Fruit fly (Drosophila melanogaster) whole organism, embryonic: ENCODE data around the gene CG12010.
A peak's percentile ranks its signal among the peaks of the same experiment; 100 is the strongest.

ENCODE experiments used
- Ada2b ChIP-seq: fragments of 200-800 bp; sonication (Bioruptor generic); IDR thresholded peaks from 2 replicates; pipeline ENCODE4 v1.3.6; 2022; ENCODE audit warnings: missing biosample characterization, missing genetic modification characterization
- CG10462 ChIP-seq: fragments of 200-800 bp; sonication (Bioruptor generic); optimal IDR thresholded peaks from 2 replicates; lab custom pipeline; 2016; ENCODE audit warnings: missing biosample characterization, missing genetic modification characterization
- CG11696 ChIP-seq: fragments of 200-800 bp; sonication (Bioruptor generic); IDR thresholded peaks from 2 replicates; pipeline ENCODE4 v1.3.6; 2022; ENCODE audit warnings: missing biosample characterization, missing genetic modification characterization
- CG12236 ChIP-seq: fragments of 200-800 bp; sonication (Bioruptor generic); optimal IDR thresholded peaks from 2 replicates; lab custom pipeline; 2016; ENCODE audit warnings: missing biosample characterization, missing genetic modification characterization
- CG13287 ChIP-seq: fragments of 200-800 bp; sonication (Bioruptor generic); IDR thresholded peaks from 2 replicates; pipeline ENCODE4 v1.3.6; 2022; ENCODE audit warnings: missing biosample characterization, missing genetic modification characterization; ENCODE audit not compliant: partially characterized antibody
- CG13296 ChIP-seq: fragments of 200-800 bp; sonication (Bioruptor generic); optimal IDR thresholded peaks from 3 replicates; lab custom pipeline; 2018; ENCODE audit warnings: missing biosample characterization, mild to moderate bottlenecking, missing genetic modification characterization
- CG14710 ChIP-seq: fragments of 200-800 bp; sonication (Bioruptor generic); optimal IDR thresholded peaks from 3 replicates; lab custom pipeline; 2019; ENCODE audit warnings: missing biosample characterization, mild to moderate bottlenecking, missing genetic modification characterization, moderate library complexity
- CG14860 ChIP-seq: fragments of 200-800 bp; sonication (Bioruptor generic); IDR thresholded peaks from 3 replicates; pipeline ENCODE4 v1.3.6; 2022; ENCODE audit warnings: missing biosample characterization, missing genetic modification characterization; ENCODE audit not compliant: partially characterized antibody
- CG17359 ChIP-seq: fragments of 200-800 bp; sonication (Bioruptor generic); optimal IDR thresholded peaks from 3 replicates; lab custom pipeline; 2018; ENCODE audit warnings: missing biosample characterization, mild to moderate bottlenecking, missing genetic modification characterization, moderate library complexity
- CG2712 ChIP-seq: fragments of 200-800 bp; optimal IDR thresholded peaks from 3 replicates; lab custom pipeline; 2019; ENCODE audit warnings: missing biosample characterization, mild to moderate bottlenecking, missing genetic modification characterization, moderate library complexity
- CG30020 ChIP-seq: fragments of 200-800 bp; optimal IDR thresholded peaks from 2 replicates; lab custom pipeline; 2019; ENCODE audit warnings: missing biosample characterization, mild to moderate bottlenecking, missing genetic modification characterization, moderate library complexity
- CG3065 ChIP-seq: fragments of 200-800 bp; sonication (Bioruptor generic); optimal IDR thresholded peaks from 2 replicates; lab custom pipeline; 2016; ENCODE audit warnings: missing biosample characterization, missing genetic modification characterization
- CG31224 ChIP-seq: fragments of 200-800 bp; sonication (Bioruptor generic); IDR thresholded peaks from 2 replicates; pipeline ENCODE4 v1.3.6; 2022; ENCODE audit warnings: missing biosample characterization, missing genetic modification characterization
- CG3838 ChIP-seq: fragments of 200-800 bp; sonication (Bioruptor generic); optimal IDR thresholded peaks from 3 replicates; lab custom pipeline; 2016; ENCODE audit warnings: missing biosample characterization, missing genetic modification characterization
- CG3995 ChIP-seq: fragments of 200-800 bp; sonication (Bioruptor generic); optimal IDR thresholded peaks from 3 replicates; lab custom pipeline; 2016; ENCODE audit warnings: missing biosample characterization, missing genetic modification characterization
- CG4282 ChIP-seq: fragments of 200-800 bp; sonication (Bioruptor generic); optimal IDR thresholded peaks from 2 replicates; lab custom pipeline; 2016; ENCODE audit warnings: missing biosample characterization, missing genetic modification characterization
- CG4424 ChIP-seq: fragments of 200-800 bp; sonication (Bioruptor generic); optimal IDR thresholded peaks from 3 replicates; lab custom pipeline; 2016; ENCODE audit warnings: missing biosample characterization, missing genetic modification characterization
- CG4820 ChIP-seq: fragments of 200-800 bp; sonication (Bioruptor generic); optimal IDR thresholded peaks from 3 replicates; lab custom pipeline; 2016; ENCODE audit warnings: missing biosample characterization, missing genetic modification characterization
- CG6272 ChIP-seq: fragments of 200-800 bp; sonication (Bioruptor generic); IDR thresholded peaks from 2 replicates; pipeline ENCODE4 v1.3.6; 2022; ENCODE audit warnings: missing biosample characterization, missing genetic modification characterization
- CG7928 ChIP-seq: fragments of 200-800 bp; sonication (Bioruptor generic); optimal IDR thresholded peaks from 2 replicates; lab custom pipeline; 2017; ENCODE audit warnings: missing biosample characterization, mild to moderate bottlenecking, missing genetic modification characterization
- CG8388 ChIP-seq: fragments of 200-800 bp; sonication (Bioruptor generic); optimal IDR thresholded peaks from 2 replicates; lab custom pipeline; 2019; ENCODE audit warnings: missing biosample characterization, mild to moderate bottlenecking, missing genetic modification characterization, moderate library complexity
- CG8924 ChIP-seq: fragments of 200-800 bp; optimal IDR thresholded peaks from 3 replicates; lab custom pipeline; 2019; ENCODE audit warnings: missing biosample characterization, mild to moderate bottlenecking, missing genetic modification characterization, moderate library complexity
- CG9437 ChIP-seq: fragments of 200-800 bp; sonication (Bioruptor generic); optimal IDR thresholded peaks from 2 replicates; lab custom pipeline; 2018; ENCODE audit warnings: missing biosample characterization, mild to moderate bottlenecking, missing genetic modification characterization
- CG9609 ChIP-seq: fragments of 200-800 bp; sonication (Bioruptor generic); optimal IDR thresholded peaks from 3 replicates; lab custom pipeline; 2016; ENCODE audit warnings: missing biosample characterization, missing genetic modification characterization
- CG9797 ChIP-seq: fragments of 200-800 bp; sonication (Bioruptor generic); optimal IDR thresholded peaks from 3 replicates; lab custom pipeline; 2018; ENCODE audit warnings: missing biosample characterization, mild to moderate bottlenecking, missing genetic modification characterization
- Chrac-16 ChIP-seq: fragments of 200-800 bp; sonication (Bioruptor generic); optimal IDR thresholded peaks from 3 replicates; lab custom pipeline; 2016; ENCODE audit warnings: missing biosample characterization, missing genetic modification characterization
- Dref ChIP-seq: fragments of 200-800 bp; sonication (Bioruptor generic); IDR thresholded peaks from 2 replicates; pipeline ENCODE4 v1.3.6; 2022; ENCODE audit warnings: missing biosample characterization, missing genetic modification characterization
- Ets65A ChIP-seq: fragments of 200-800 bp; sonication (Bioruptor generic); peaks from one replicate; lab custom pipeline; 2016; ENCODE audit warnings: missing biosample characterization, missing genetic modification characterization
- Ets97D ChIP-seq: fragments of 200-800 bp; sonication (Bioruptor generic); optimal IDR thresholded peaks from 3 replicates; lab custom pipeline; 2016; ENCODE audit warnings: missing biosample characterization, missing genetic modification characterization
- Hmr ChIP-seq: fragments of 200-800 bp; sonication (Bioruptor generic); optimal IDR thresholded peaks from 3 replicates; lab custom pipeline; 2017; ENCODE audit warnings: mild to moderate bottlenecking, missing biosample characterization, missing genetic modification reagents, missing genetic modification characterization
- Hr3 ChIP-seq: fragments of 200-800 bp; sonication (Bioruptor generic); optimal IDR thresholded peaks from 3 replicates; lab custom pipeline; 2016; ENCODE audit warnings: missing biosample characterization, missing genetic modification characterization
- Lhr ChIP-seq: fragments of 200-800 bp; sonication (Bioruptor generic); optimal IDR thresholded peaks from 3 replicates; lab custom pipeline; 2017; ENCODE audit warnings: mild to moderate bottlenecking, missing biosample characterization, missing genetic modification reagents, missing genetic modification characterization
- Opbp ChIP-seq: fragments of 200-800 bp; sonication (Bioruptor generic); IDR thresholded peaks from 3 replicates; pipeline ENCODE4 v1.3.6; 2022; ENCODE audit warnings: missing biosample characterization, missing genetic modification characterization; ENCODE audit not compliant: partially characterized antibody
- Sry-δ ChIP-seq: fragments of 200-800 bp; sonication (Bioruptor generic); optimal IDR thresholded peaks from 2 replicates; lab custom pipeline; 2016; ENCODE audit warnings: missing biosample characterization, missing genetic modification characterization
- Xrp1 ChIP-seq: fragments of 200-800 bp; sonication (Bioruptor generic); IDR thresholded peaks from 2 replicates; pipeline ENCODE4 v1.3.6; 2022; ENCODE audit warnings: missing biosample characterization, missing genetic modification characterization
- cg ChIP-seq: fragments of 200-800 bp; sonication (Bioruptor generic); optimal IDR thresholded peaks from 3 replicates; lab custom pipeline; 2019; ENCODE audit warnings: missing biosample characterization, mild to moderate bottlenecking, missing genetic modification characterization, moderate library complexity
- corto ChIP-seq: fragments of 200-800 bp; sonication (Bioruptor generic); optimal IDR thresholded peaks from 2 replicates; lab custom pipeline; 2016; ENCODE audit warnings: missing biosample characterization, mild to moderate bottlenecking, missing genetic modification characterization, moderate library complexity
- dimm ChIP-seq: fragments of 200-800 bp; sonication (Bioruptor generic); IDR thresholded peaks from 2 replicates; pipeline ENCODE4 v1.3.6; 2022; ENCODE audit warnings: missing biosample characterization, missing genetic modification characterization
- dysf ChIP-seq: fragments of 200-800 bp; sonication (Bioruptor generic); IDR thresholded peaks from 3 replicates; pipeline ENCODE4 v1.3.6; 2022; ENCODE audit warnings: missing biosample characterization, missing genetic modification characterization
- ems ChIP-seq: fragments of 200-800 bp; sonication (Bioruptor generic); optimal IDR thresholded peaks from 3 replicates; lab custom pipeline; 2016; ENCODE audit warnings: missing biosample characterization, missing genetic modification characterization
- klu ChIP-seq: fragments of 200-800 bp; sonication (Bioruptor generic); IDR thresholded peaks from 2 replicates; pipeline ENCODE4 v1.3.6; 2022; ENCODE audit warnings: missing biosample characterization, missing genetic modification characterization
- mld ChIP-seq: fragments of 200-800 bp; sonication (Bioruptor generic); IDR thresholded peaks from 3 replicates; pipeline ENCODE4 v1.3.6; 2022; ENCODE audit warnings: missing biosample characterization, missing genetic modification characterization; ENCODE audit not compliant: partially characterized antibody
- nau ChIP-seq: fragments of 200-800 bp; sonication (Bioruptor generic); optimal IDR thresholded peaks from 3 replicates; lab custom pipeline; 2017; ENCODE audit warnings: missing biosample characterization, mild to moderate bottlenecking, missing genetic modification characterization, missing genetic modification reagents
- pros ChIP-seq: fragments of 200-800 bp; sonication (Bioruptor generic); optimal IDR thresholded peaks from 3 replicates; lab custom pipeline; 2019; ENCODE audit warnings: missing biosample characterization, mild to moderate bottlenecking, missing genetic modification characterization, moderate library complexity
- row ChIP-seq: fragments of 200-800 bp; sonication (Bioruptor generic); IDR thresholded peaks from 3 replicates; pipeline ENCODE4 v1.3.6; 2022; ENCODE audit warnings: missing biosample characterization, missing genetic modification characterization
- shn ChIP-seq: fragments of 200-800 bp; sonication (Bioruptor generic); optimal IDR thresholded peaks from 3 replicates; lab custom pipeline; 2016; ENCODE audit warnings: missing biosample characterization, missing genetic modification characterization
- so ChIP-seq: fragments of 200-800 bp; sonication (Bioruptor generic); IDR thresholded peaks from 3 replicates; pipeline ENCODE4 v1.3.6; 2022; ENCODE audit warnings: missing biosample characterization, missing genetic modification characterization
- tio ChIP-seq: fragments of 200-800 bp; sonication (Bioruptor generic); optimal IDR thresholded peaks from 2 replicates; lab custom pipeline; 2017; ENCODE audit warnings: missing biosample characterization, missing genetic modification characterization, inconsistent platforms
- tna ChIP-seq: fragments of 200-800 bp; sonication (Bioruptor generic); IDR thresholded peaks from 2 replicates; pipeline ENCODE4 v1.3.6; 2022; ENCODE audit warnings: missing biosample characterization, missing genetic modification characterization; ENCODE audit not compliant: partially characterized antibody
- toy ChIP-seq: fragments of 200-800 bp; sonication (Bioruptor generic); IDR thresholded peaks from 2 replicates; pipeline ENCODE4 v1.3.6; 2022; ENCODE audit warnings: missing biosample characterization, missing genetic modification characterization
- vvl ChIP-seq: fragments of 200-800 bp; sonication (Bioruptor generic); IDR thresholded peaks from 2 replicates; pipeline ENCODE4 v1.3.6; 2022; ENCODE audit warnings: missing biosample characterization, missing genetic modification characterization
- zen ChIP-seq: fragments of 200-800 bp; sonication (Bioruptor generic); optimal IDR thresholded peaks from 3 replicates; lab custom pipeline; 2018; ENCODE audit warnings: missing biosample characterization, mild to moderate bottlenecking, missing genetic modification characterization, moderate library complexity

Gene CG12010

DNA sequence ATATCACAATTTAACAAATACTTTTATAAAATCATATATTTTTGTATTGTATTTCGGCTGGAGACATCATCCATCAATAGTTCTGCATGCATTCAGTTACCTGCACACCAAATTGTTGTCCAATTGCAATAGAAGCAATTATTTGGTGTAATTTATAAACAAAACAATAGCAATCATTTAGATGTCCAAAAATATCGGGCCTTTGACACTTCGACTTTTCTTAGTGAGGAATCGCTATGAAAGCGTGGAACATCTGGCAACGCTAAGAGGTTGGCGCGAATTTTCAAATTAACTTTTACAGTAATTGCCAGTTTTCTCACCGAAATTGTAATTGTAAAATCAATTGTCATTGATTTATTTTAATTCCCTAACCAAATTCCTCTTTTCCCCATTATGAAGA, 39.3 kb upstream of the CG12010 start, which contains the start of gene CG14969 (continued):
- peak; percentile 46; the same call in 1 of the 3 replicates for TF ChIP-seq CG14860
- TF ChIP-seq tio (GFP tag; lab: Kevin White, UChicago), result no peak
- TF ChIP-seq CG4424 (GFP tag; lab: Kevin White, UChicago), result no peak
- no peak for TF ChIP-seq CG31224 (GFP tag; lab: Robert Waterston, UW)
- no peak for TF ChIP-seq cg (GFP tag; lab: Kevin White, UChicago)
- TF ChIP-seq CG9609 (GFP tag; lab: Kevin White, UChicago), result no peak
- peak; percentile 39 for TF ChIP-seq Ets97D
- TF ChIP-seq CG9437, result no peak
- no peak for TF ChIP-seq CG12236 (GFP tag; lab: Kevin White, UChicago)
- TF ChIP-seq CG9797, result peak; percentile 10
- TF ChIP-seq CG2712 (tag; lab: Kevin White, UChicago), result peak; percentile 15
- peak; percentile 75 for TF ChIP-seq Dref
- TF ChIP-seq Opbp (GFP tag; lab: Robert Waterston, UW), result peak; percentile 64; the same call in 1 of the 3 replicates
- peak; percentile 29 for TF ChIP-seq Ets65A (GFP tag; lab: Kevin White, UChicago)
- no peak for TF ChIP-seq corto (GFP tag; lab: Kevin White, UChicago)
- TF ChIP-seq CG4820 (GFP tag; lab: Kevin White, UChicago), result no peak
- peak; percentile 3 for TF ChIP-seq CG8924 (tag; lab: Kevin White, UChicago)
- TF ChIP-seq shn (GFP tag; lab: Kevin White, UChicago), result no peak
- TF ChIP-seq CG3065 (GFP tag; lab: Kevin White, UChicago), result no peak
- peak; percentile 37 for TF ChIP-seq CG14710 (tag; lab: Kevin White, UChicago)
- TF ChIP-seq nau (GFP tag; lab: Kevin White, UChicago), result no peak
- no peak for TF ChIP-seq so
- peak; percentile 67 for TF ChIP-seq CG13287
- TF ChIP-seq row (GFP tag; lab: Robert Waterston, UW), result peak; percentile 13; the same call in 1 of the 3 replicates
- no peak for TF ChIP-seq Hr3 (GFP tag; lab: Kevin White, UChicago)
- TF ChIP-seq CG17359 (tag; lab: Kevin White, UChicago), result no peak
- TF ChIP-seq Chrac-16 (GFP tag; lab: Kevin White, UChicago), result no peak
- TF ChIP-seq CG30020, result peak; percentile 28
- no peak for TF ChIP-seq Hmr (GFP tag; lab: Kevin White, UChicago)
- TF ChIP-seq pros (GFP tag; lab: Kevin White, UChicago), result no peak
- TF ChIP-seq dysf, result no peak
- TF ChIP-seq Ada2b (GFP tag; lab: Robert Waterston, UW), result no peak
- TF ChIP-seq CG6272 (GFP tag; lab: Robert Waterston, UW), result no peak
- no peak for TF ChIP-seq ems (GFP tag; lab: Kevin White, UChicago)
- no peak for TF ChIP-seq CG11696 (GFP tag; lab: Robert Waterston, UW)
- peak; percentile 69 for TF ChIP-seq Sry-δ
- TF ChIP-seq vvl, result peak; percentile 21; the same call in 1 of the 2 replicates
- TF ChIP-seq CG13296 (GFP tag; lab: Kevin White, UChicago), result no peak
- no peak for TF ChIP-seq CG8388
- TF ChIP-seq CG7928, result no peak
- TF ChIP-seq Lhr (GFP tag; lab: Kevin White, UChicago), result no peak
- peak; percentile 35 for TF ChIP-seq zen (tag; lab: Kevin White, UChicago)
- TF ChIP-seq CG10462 (GFP tag; lab: Kevin White, UChicago), result no peak
- no peak for TF ChIP-seq CG4282 (GFP tag; lab: Kevin White, UChicago)
- no peak for TF ChIP-seq Xrp1
- no peak for TF ChIP-seq CG3838
- TF ChIP-seq dimm (GFP tag; lab: Robert Waterston, UW), result no peak
- TF ChIP-seq mld (GFP tag; lab: Robert Waterston, UW), result 0 out of 3 replicates have a peak, but pooled peaks have one; percentile 30
- TF ChIP-seq tna (GFP tag; lab: Robert Waterston, UW), result no peak; the same call in 1 of the 2 replicates
- no peak for TF ChIP-seq CG3995 (GFP tag; lab: Kevin White, UChicago)
- TF ChIP-seq klu (GFP tag; lab: Robert Waterston, UW), result no peak
- no peak for TF ChIP-seq toy (GFP tag; lab: Robert Waterston, UW)
